Worm (Caenorhabditis elegans): Measurements from ENCODE around the gene F08G2.5.

DNA sequence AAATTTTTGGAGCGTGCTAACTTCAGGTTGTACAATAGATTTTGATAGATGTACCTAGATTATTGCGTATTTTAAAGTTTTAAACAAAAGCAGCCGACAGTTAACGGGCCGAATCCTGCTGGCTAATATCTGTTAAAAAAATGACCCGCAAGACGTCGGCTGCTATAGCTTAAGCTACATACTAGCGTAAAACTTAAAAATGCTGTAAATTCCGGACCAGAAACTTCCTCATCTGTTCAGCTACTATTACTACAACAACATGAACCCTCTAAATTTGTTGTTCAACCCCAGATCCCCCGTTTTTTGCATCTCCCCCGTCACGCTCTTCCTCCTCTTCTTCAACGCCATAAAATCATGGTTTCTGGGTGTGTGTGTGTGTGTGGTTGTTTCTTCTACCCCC, 46.5 kb downstream of the F08G2.5 start:
- no peak for TF ChIP-seq bed-1 (GFP tag; IDR thresholded peaks at IDR 0.05)
- TF ChIP-seq unc-62 (GFP tag; optimal IDR thresholded peaks at IDR 0.05) = no peak
- no peak for TF ChIP-seq snpc-4 (GFP tag; optimal IDR thresholded peaks at IDR 0.05)
- TF ChIP-seq snpc-4 (tag; optimal IDR thresholded peaks at IDR 0.05) = no peak
